Fruit fly (Drosophila melanogaster) whole organism, embryonic: ENCODE measurements around the gene mib1.

Experiments used
- CG10147 ChIP-seq: fragments of 200-800 bp; sonication (Bioruptor generic); optimal IDR thresholded peaks from 2 replicates; lab custom pipeline; 2019; ENCODE audit warnings: missing biosample characterization, mild to moderate bottlenecking, missing genetic modification characterization, moderate library complexity
- CG10267 ChIP-seq: fragments of 200-800 bp; sonication (Bioruptor generic); optimal IDR thresholded peaks from 2 replicates; lab custom pipeline; 2018; ENCODE audit warnings: missing biosample characterization, mild to moderate bottlenecking, missing genetic modification characterization, moderate library complexity
- CG10543 ChIP-seq: fragments of 200-800 bp; sonication (Bioruptor generic); optimal IDR thresholded peaks from 3 replicates; lab custom pipeline; 2017; ENCODE audit warnings: missing biosample characterization, mild to moderate bottlenecking, missing genetic modification characterization, moderate library complexity
- CG11093 ChIP-seq: fragments of 200-800 bp; sonication (Bioruptor generic); IDR thresholded peaks from 3 replicates; pipeline ENCODE4 v1.3.6; 2022; ENCODE audit warnings: missing biosample characterization, missing genetic modification characterization
- CG11504 ChIP-seq: fragments of 200-800 bp; sonication (Bioruptor generic); optimal IDR thresholded peaks from 3 replicates; lab custom pipeline; 2019; ENCODE audit warnings: missing biosample characterization, mild to moderate bottlenecking, missing genetic modification characterization, moderate library complexity
- CG11695 ChIP-seq: fragments of 200-800 bp; sonication (Bioruptor generic); IDR thresholded peaks from 3 replicates; pipeline ENCODE4 v1.3.6; 2022; ENCODE audit warnings: missing biosample characterization, missing genetic modification characterization
- CG12155 ChIP-seq: fragments of 200-800 bp; sonication (Bioruptor generic); optimal IDR thresholded peaks from 3 replicates; lab custom pipeline; 2016; ENCODE audit warnings: missing biosample characterization, missing genetic modification characterization
- CG12299 ChIP-seq: fragments of 200-800 bp; sonication (Bioruptor generic); optimal IDR thresholded peaks from 2 replicates; lab custom pipeline; 2018; ENCODE audit warnings: missing biosample characterization, mild to moderate bottlenecking, missing genetic modification characterization
- CG13775 ChIP-seq: fragments of 200-800 bp; sonication (Bioruptor generic); optimal IDR thresholded peaks from 3 replicates; lab custom pipeline; 2017; ENCODE audit warnings: missing biosample characterization, mild to moderate bottlenecking, missing genetic modification characterization
- CG14050 ChIP-seq: fragments of 200-800 bp; sonication (Bioruptor generic); IDR thresholded peaks from 3 replicates; pipeline ENCODE4 v1.3.6; 2022; ENCODE audit warnings: missing biosample characterization, missing genetic modification characterization
- CG14441 ChIP-seq: fragments of 200-800 bp; sonication (Bioruptor generic); IDR thresholded peaks from 2 replicates; pipeline ENCODE4 v1.3.6; 2022; ENCODE audit warnings: missing biosample characterization, missing genetic modification characterization
- CG15073 ChIP-seq: fragments of 200-800 bp; sonication (Bioruptor generic); optimal IDR thresholded peaks from 2 replicates; lab custom pipeline; 2016; ENCODE audit warnings: missing biosample characterization, missing genetic modification characterization
- CG15601 ChIP-seq: fragments of 200-800 bp; sonication (Bioruptor generic); optimal IDR thresholded peaks from 3 replicates; lab custom pipeline; 2019; ENCODE audit warnings: missing biosample characterization, mild to moderate bottlenecking, missing genetic modification characterization, moderate library complexity
- CG15696 ChIP-seq: fragments of 200-800 bp; sonication (Bioruptor generic); optimal IDR thresholded peaks from 2 replicates; lab custom pipeline; 2019; ENCODE audit warnings: missing biosample characterization, mild to moderate bottlenecking, missing genetic modification characterization, moderate library complexity
- CG17359 ChIP-seq: fragments of 200-800 bp; sonication (Bioruptor generic); optimal IDR thresholded peaks from 3 replicates; lab custom pipeline; 2018; ENCODE audit warnings: missing biosample characterization, mild to moderate bottlenecking, missing genetic modification characterization, moderate library complexity
- CG18476 ChIP-seq: fragments of 200-800 bp; sonication (Bioruptor generic); optimal IDR thresholded peaks from 2 replicates; lab custom pipeline; 2016; ENCODE audit warnings: missing biosample characterization, mild to moderate bottlenecking, missing genetic modification characterization
- CG4730 ChIP-seq: fragments of 200-800 bp; sonication (Bioruptor generic); IDR thresholded peaks from 2 replicates; pipeline ENCODE4 v1.3.6; 2022; ENCODE audit warnings: missing biosample characterization, missing genetic modification characterization
- CG6765 ChIP-seq: fragments of 200-800 bp; sonication (Bioruptor generic); optimal IDR thresholded peaks from 3 replicates; lab custom pipeline; 2017; ENCODE audit warnings: missing biosample characterization, mild to moderate bottlenecking, missing genetic modification characterization
- CG7745 ChIP-seq: fragments of 200-800 bp; sonication (Bioruptor generic); optimal IDR thresholded peaks from 2 replicates; lab custom pipeline; 2018; ENCODE audit warnings: missing biosample characterization, mild to moderate bottlenecking, missing genetic modification characterization, moderate library complexity
- CG7786 ChIP-seq: fragments of 200-800 bp; sonication (Bioruptor generic); optimal IDR thresholded peaks from 2 replicates; lab custom pipeline; 2016; ENCODE audit warnings: missing biosample characterization, missing genetic modification characterization
- CG8388 ChIP-seq: fragments of 200-800 bp; sonication (Bioruptor generic); optimal IDR thresholded peaks from 2 replicates; lab custom pipeline; 2019; ENCODE audit warnings: missing biosample characterization, mild to moderate bottlenecking, missing genetic modification characterization, moderate library complexity
- CHES-1-like ChIP-seq: fragments of 200-800 bp; sonication (Bioruptor generic); optimal IDR thresholded peaks from 2 replicates; lab custom pipeline; 2016; ENCODE audit warnings: missing biosample characterization, missing genetic modification characterization
- CTCF ChIP-seq: fragments of 200-800 bp; sonication (Bioruptor generic); optimal IDR thresholded peaks from 2 replicates; lab custom pipeline; 2017; ENCODE audit warnings: missing biosample characterization, mild to moderate bottlenecking, missing genetic modification characterization, moderate library complexity
- ERR ChIP-seq: fragments of 200-800 bp; sonication (Bioruptor generic); optimal IDR thresholded peaks from 2 replicates; lab custom pipeline; 2016; ENCODE audit warnings: missing biosample characterization, missing genetic modification characterization
- Elba2 ChIP-seq: fragments of 200-800 bp; sonication (Bioruptor generic); optimal IDR thresholded peaks from 3 replicates; lab custom pipeline; 2016; ENCODE audit warnings: missing biosample characterization, missing genetic modification characterization
- Hr3 ChIP-seq: fragments of 200-800 bp; sonication (Bioruptor generic); optimal IDR thresholded peaks from 3 replicates; lab custom pipeline; 2016; ENCODE audit warnings: missing biosample characterization, missing genetic modification characterization
- Hr51 ChIP-seq, 2 experiments: fragments of 200-800 bp; sonication (Bioruptor generic); optimal IDR thresholded peaks; 2 replicates in 1 of 2; 3 replicates in 1 of 2; lab custom pipeline; 2016 to 2018; ENCODE audit warnings: missing biosample characterization in 2 of 2, missing genetic modification characterization in 2 of 2, mild to moderate bottlenecking in 1 of 2, moderate library complexity in 1 of 2
- Jarid2 ChIP-seq: fragments of 200-800 bp; sonication (Bioruptor generic); optimal IDR thresholded peaks from 3 replicates; lab custom pipeline; 2017; ENCODE audit warnings: mild to moderate bottlenecking, missing biosample characterization, missing genetic modification reagents, missing genetic modification characterization
- Lhr ChIP-seq: fragments of 200-800 bp; sonication (Bioruptor generic); optimal IDR thresholded peaks from 3 replicates; lab custom pipeline; 2017; ENCODE audit warnings: mild to moderate bottlenecking, missing biosample characterization, missing genetic modification reagents, missing genetic modification characterization
- Mes4 ChIP-seq: fragments of 200-800 bp; sonication (Bioruptor generic); optimal IDR thresholded peaks from 2 replicates; lab custom pipeline; 2016; ENCODE audit warnings: missing biosample characterization, missing genetic modification characterization
- Nf-YC ChIP-seq: fragments of 200-800 bp; optimal IDR thresholded peaks from 3 replicates; lab custom pipeline; 2019; ENCODE audit warnings: missing biosample characterization, mild to moderate bottlenecking, missing genetic modification characterization, moderate library complexity
- Oaz ChIP-seq: fragments of 200-800 bp; sonication (Bioruptor generic); IDR thresholded peaks from 2 replicates; pipeline ENCODE4 v1.3.6; 2022; ENCODE audit warnings: missing biosample characterization, missing genetic modification characterization
- Six4 ChIP-seq: fragments of 200-800 bp; sonication (Bioruptor generic); optimal IDR thresholded peaks from 2 replicates; lab custom pipeline; 2016; ENCODE audit warnings: missing biosample characterization, missing genetic modification characterization
- ara ChIP-seq: fragments of 200-800 bp; sonication (Bioruptor generic); IDR thresholded peaks from 2 replicates; pipeline ENCODE4 v1.3.6; 2022; ENCODE audit warnings: missing biosample characterization, missing genetic modification characterization
- corto ChIP-seq: fragments of 200-800 bp; sonication (Bioruptor generic); optimal IDR thresholded peaks from 2 replicates; lab custom pipeline; 2016; ENCODE audit warnings: missing biosample characterization, mild to moderate bottlenecking, missing genetic modification characterization, moderate library complexity
- croc ChIP-seq: fragments of 200-800 bp; sonication (Bioruptor generic); conservative IDR thresholded peaks from 3 replicates; pipeline ENCODE4 v1.3.6; 2022; ENCODE audit warnings: missing biosample characterization, missing genetic modification characterization
- cwo ChIP-seq: fragments of 200-800 bp; sonication (Bioruptor generic); optimal IDR thresholded peaks from 3 replicates; lab custom pipeline; 2017; ENCODE audit warnings: missing biosample characterization, missing genetic modification characterization, mild to moderate bottlenecking, moderate library complexity, missing genetic modification reagents
- exex ChIP-seq: fragments of 200-800 bp; sonication (Bioruptor generic); optimal IDR thresholded peaks from 4 replicates; lab custom pipeline; 2018; ENCODE audit warnings: missing biosample characterization, mild to moderate bottlenecking, missing genetic modification characterization, moderate library complexity
- eyg ChIP-seq: fragments of 200-800 bp; sonication (Bioruptor generic); optimal IDR thresholded peaks from 3 replicates; lab custom pipeline; 2016; ENCODE audit warnings: missing biosample characterization, missing genetic modification characterization
- fd3F ChIP-seq: fragments of 200-800 bp; sonication (Bioruptor generic); optimal IDR thresholded peaks from 2 replicates; lab custom pipeline; 2018; ENCODE audit warnings: missing biosample characterization, mild to moderate bottlenecking, missing genetic modification characterization, moderate library complexity
- jing ChIP-seq: fragments of 200-800 bp; sonication (Bioruptor generic); optimal IDR thresholded peaks from 2 replicates; lab custom pipeline; 2018; ENCODE audit warnings: missing biosample characterization, mild to moderate bottlenecking, missing genetic modification characterization
- klu ChIP-seq: fragments of 200-800 bp; sonication (Bioruptor generic); IDR thresholded peaks from 2 replicates; pipeline ENCODE4 v1.3.6; 2022; ENCODE audit warnings: missing biosample characterization, missing genetic modification characterization
- rib ChIP-seq: fragments of 200-800 bp; sonication (Bioruptor generic); IDR thresholded peaks from 2 replicates; pipeline ENCODE4 v1.3.6; 2022; ENCODE audit warnings: missing biosample characterization, missing genetic modification characterization
- sc ChIP-seq, 3 experiments: fragments of >200 bp in 2 of 3; fragments of 200-800 bp in 1 of 3; sonication (Bioruptor generic) in 1 of 3; optimal IDR thresholded peaks; 2 replicates in 2 of 3; 3 replicates in 1 of 3; lab custom pipeline; 2017; ENCODE audit warnings: mild to moderate bottlenecking in 1 of 3, missing biosample characterization in 1 of 3, missing genetic modification characterization in 1 of 3, missing genetic modification reagents in 1 of 3
- sima ChIP-seq: fragments of 200-800 bp; sonication (Bioruptor generic); optimal IDR thresholded peaks from 2 replicates; lab custom pipeline; 2016; ENCODE audit warnings: missing biosample characterization, missing genetic modification characterization
- slbo ChIP-seq: fragments of 200-800 bp; sonication (Bioruptor generic); IDR thresholded peaks from 2 replicates; pipeline ENCODE4 v1.3.6; 2022; ENCODE audit warnings: missing biosample characterization, missing genetic modification characterization
- vnd ChIP-seq: fragments of 200-800 bp; sonication (Bioruptor generic); IDR thresholded peaks from 3 replicates; pipeline ENCODE4 v1.3.6; 2022; ENCODE audit warnings: missing biosample characterization, missing genetic modification characterization; ENCODE audit not compliant: partially characterized antibody
- vvl ChIP-seq: fragments of 200-800 bp; sonication (Bioruptor generic); IDR thresholded peaks from 2 replicates; pipeline ENCODE4 v1.3.6; 2022; ENCODE audit warnings: missing biosample characterization, missing genetic modification characterization
- zfh2 ChIP-seq: fragments of 200-800 bp; sonication (Bioruptor generic); optimal IDR thresholded peaks from 2 replicates; lab custom pipeline; 2016; ENCODE audit warnings: missing biosample characterization, missing genetic modification characterization

Gene mib1

dm6 chr3L:16001164-16001679, 10.4 kb downstream of the mib1 start (continued):
- peak; percentile 96 for TF ChIP-seq CG10543 (GFP tag; lab: Kevin White, UChicago)
- TF ChIP-seq sima (GFP tag; lab: Kevin White, UChicago) = peak; percentile 48
- peak; percentile 90 for TF ChIP-seq zfh2 (GFP tag; lab: Kevin White, UChicago)
- TF ChIP-seq vvl (GFP tag; lab: Robert Waterston, UW) = no peak; the same call in 1 of the 2 replicates
- TF ChIP-seq CG11695 (GFP tag; lab: Robert Waterston, UW) = peak; percentile 71; the same call in 2 of the 3 replicates
- TF ChIP-seq sc (optimal IDR thresholded peaks at IDR 0.05; lab: Kevin White, UChicago) = no peak
- no peak for TF ChIP-seq sc (GFP tag; optimal IDR thresholded peaks at IDR 0.05; lab: Kevin White, UChicago)
- TF ChIP-seq CG10147 (GFP tag; lab: Kevin White, UChicago) = peak; percentile 74
- TF ChIP-seq corto (GFP tag; lab: Kevin White, UChicago) = peak; percentile 25
- peak; percentile 63 for TF ChIP-seq exex (tag; lab: Kevin White, UChicago)
- peak; percentile 55 for TF ChIP-seq Hr3
- TF ChIP-seq CG17359 (tag; lab: Kevin White, UChicago) = peak; percentile 75
- TF ChIP-seq CG7786 (GFP tag; lab: Kevin White, UChicago) = peak; percentile 84
- 0 out of 3 replicates have a peak, but pooled peaks have one; percentile 63 for TF ChIP-seq CG11093 (GFP tag; lab: Robert Waterston, UW)
- TF ChIP-seq CG8388 (GFP tag; lab: Kevin White, UChicago) = peak; percentile 49
- no peak for TF ChIP-seq CTCF (GFP tag; lab: Kevin White, UChicago)
- peak; percentile 21 for TF ChIP-seq Jarid2
- TF ChIP-seq CG14441 (GFP tag; lab: Robert Waterston, UW) = peak; percentile 74
- TF ChIP-seq vnd = no peak
- peak; percentile 65; the same call in 1 of the 2 replicates for TF ChIP-seq klu (GFP tag; lab: Robert Waterston, UW)
- TF ChIP-seq Elba2 (GFP tag; lab: Kevin White, UChicago) = no peak
- TF ChIP-seq ara (GFP tag; lab: Robert Waterston, UW) = no peak
- no peak for TF ChIP-seq CG7745 (tag; lab: Kevin White, UChicago)
- TF ChIP-seq cwo = peak; percentile 80
- peak; percentile 65 to 85 for TF ChIP-seq Hr51 (GFP tag; optimal IDR thresholded peaks at IDR 0.05; lab: Kevin White, UChicago)
- no peak for TF ChIP-seq Six4 (GFP tag; lab: Kevin White, UChicago)
- peak; percentile 79 for TF ChIP-seq CG11504
- peak; percentile 72 for TF ChIP-seq Nf-YC (tag; lab: Kevin White, UChicago)
- peak; percentile 58 for TF ChIP-seq CG18476 (GFP tag; lab: Kevin White, UChicago)
- TF ChIP-seq ERR (GFP tag; lab: Kevin White, UChicago) = peak; percentile 72
- no peak for TF ChIP-seq Lhr
- TF ChIP-seq CG12155 (GFP tag; lab: Kevin White, UChicago) = peak; percentile 76
- TF ChIP-seq CHES-1-like (GFP tag; lab: Kevin White, UChicago) = peak; percentile 87
- TF ChIP-seq rib (GFP tag; lab: Robert Waterston, UW) = peak; percentile 63
- peak; percentile 77 for TF ChIP-seq fd3F (GFP tag; lab: Kevin White, UChicago)
- peak; percentile 58 for TF ChIP-seq Oaz
- peak; percentile 75 for TF ChIP-seq CG6765 (GFP tag; lab: Kevin White, UChicago)
- peak; percentile 26 for TF ChIP-seq CG15601 (tag; lab: Kevin White, UChicago)
- peak; percentile 74 for TF ChIP-seq CG13775 (GFP tag; lab: Kevin White, UChicago)
- TF ChIP-seq CG10267 = peak; percentile 31
- TF ChIP-seq CG15696 (tag; lab: Kevin White, UChicago) = peak; percentile 13
- TF ChIP-seq eyg (GFP tag; lab: Kevin White, UChicago) = peak; percentile 70
- TF ChIP-seq CG14050 (GFP tag; lab: Robert Waterston, UW) = peak; percentile 56; the same call in 2 of the 3 replicates
- peak; percentile 68 for TF ChIP-seq CG12299 (tag; lab: Kevin White, UChicago)
- TF ChIP-seq slbo = peak; percentile 80
- peak; percentile 46; the same call in 1 of the 2 replicates for TF ChIP-seq CG4730 (GFP tag; lab: Robert Waterston, UW)
- TF ChIP-seq CG15073 = no peak
- TF ChIP-seq croc (GFP tag; lab: Robert Waterston, UW) = no peak
- peak; percentile 45 for TF ChIP-seq jing (GFP tag; lab: Kevin White, UChicago)
- TF ChIP-seq Mes4 (GFP tag; lab: Kevin White, UChicago) = peak; percentile 42
